Fruit fly (Drosophila melanogaster): ENCODE measurements around the gene CG6470.

DNA sequence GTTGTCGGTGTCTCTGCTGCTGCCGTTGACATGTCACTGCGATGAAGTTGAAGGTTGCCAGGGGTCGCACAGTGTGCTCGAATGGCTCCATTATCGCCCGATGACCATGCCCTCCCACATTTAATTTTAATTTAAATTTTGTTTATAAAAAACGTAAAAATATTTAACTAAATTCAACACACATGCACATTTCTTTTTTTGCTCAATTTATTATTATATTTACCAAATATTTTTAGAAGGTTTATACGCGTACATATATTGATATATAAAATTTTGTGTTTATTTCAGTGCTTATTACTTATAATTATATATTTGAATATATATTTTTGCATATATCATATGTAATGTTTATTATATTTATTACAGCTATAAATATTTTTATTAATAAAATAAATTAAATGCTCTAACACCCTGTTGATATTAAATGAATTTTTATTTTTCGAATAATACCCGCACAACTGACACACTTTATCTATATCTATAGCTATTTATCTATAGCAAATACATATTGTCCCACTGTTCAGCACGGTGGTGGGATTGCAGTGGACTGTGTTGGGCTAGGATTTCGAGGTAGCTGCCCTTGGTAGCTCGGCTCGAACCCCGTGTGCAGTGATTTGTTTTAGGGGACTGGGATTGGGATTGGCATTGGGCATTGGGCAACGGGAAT, 8.6 kb upstream of the CG6470 start:
- TF ChIP-seq Dll (optimal IDR thresholded peaks at IDR 0.05) (no peak), psq (optimal IDR thresholded peaks at IDR 0.05) (no peak), EcR (GFP tag; optimal IDR thresholded peaks at IDR 0.05) (no peak), pan (optimal IDR thresholded peaks at IDR 0.05) (no peak)
